Worm (Caenorhabditis elegans) whole organism, L2 larva: ENCODE data around the gene K09E4.4.

Source experiments
- C34F6.9 ChIP-seq: fragments of 150-350 bp; optimal IDR thresholded peaks from 2 replicates; lab custom pipeline; 2014; ENCODE audit warnings: missing biosample characterization, missing genetic modification characterization
- F13H6.1 ChIP-seq: sonication (generic microtip); optimal IDR thresholded peaks from 2 replicates; lab custom pipeline; 2016; ENCODE audit warnings: missing genetic modification characterization, missing compliant biosample characterization
- R02D3.7 ChIP-seq: fragments of 150-350 bp; optimal IDR thresholded peaks from 2 replicates; lab custom pipeline; 2014; ENCODE audit warnings: missing biosample characterization, missing genetic modification characterization
- Y55F3AM.14 ChIP-seq: fragments of 200-800 bp; sonication (Bioruptor generic); optimal IDR thresholded peaks from 2 replicates; lab custom pipeline; 2018; ENCODE audit warnings: mild to moderate bottlenecking, missing genetic modification characterization, missing compliant biosample characterization
- ZK546.5 ChIP-seq: sonication (generic microtip); optimal IDR thresholded peaks from 2 replicates; lab custom pipeline; 2017; ENCODE audit warnings: missing biosample characterization, missing genetic modification characterization
- aly-2 ChIP-seq: fragments of 150-350 bp; optimal IDR thresholded peaks from 2 replicates; lab custom pipeline; 2014; ENCODE audit warnings: missing biosample characterization, missing genetic modification characterization
- ama-1 ChIP-seq: fragments of 150-350 bp; optimal IDR thresholded peaks from 2 replicates; lab custom pipeline; 2018; ENCODE audit warnings: inconsistent platforms
- blmp-1 ChIP-seq: sonication (generic microtip); optimal IDR thresholded peaks from 2 replicates; lab custom pipeline; 2017; ENCODE audit warnings: missing genetic modification characterization, mild to moderate bottlenecking, missing compliant biosample characterization, antibody characterized with exemption, moderate library complexity; ENCODE audit not compliant: insufficient read depth
- ceh-82 ChIP-seq: fragments of 150-350 bp; optimal IDR thresholded peaks from 2 replicates; lab custom pipeline; 2014; ENCODE audit warnings: missing biosample characterization, missing genetic modification characterization
- crh-2 ChIP-seq: sonication (generic microtip); optimal IDR thresholded peaks from 2 replicates; lab custom pipeline; 2017; ENCODE audit warnings: missing biosample characterization, missing genetic modification characterization
- elt-1 ChIP-seq: fragments of 150-350 bp; optimal IDR thresholded peaks from 2 replicates; lab custom pipeline; 2014; ENCODE audit warnings: missing biosample characterization, missing genetic modification characterization
- elt-3 ChIP-seq: sonication (generic microtip); optimal IDR thresholded peaks from 2 replicates; lab custom pipeline; 2017; ENCODE audit warnings: missing biosample characterization, missing genetic modification characterization
- fos-1 ChIP-seq: fragments of 150-350 bp; optimal IDR thresholded peaks from 2 replicates; lab custom pipeline; 2014; ENCODE audit warnings: missing biosample characterization, missing genetic modification characterization
- gmeb-1 ChIP-seq: fragments of 150-350 bp; optimal IDR thresholded peaks from 2 replicates; lab custom pipeline; 2014; ENCODE audit warnings: missing biosample characterization, missing genetic modification characterization
- lin-11 ChIP-seq: fragments of 150-350 bp; sonication (generic microtip); optimal IDR thresholded peaks from 2 replicates; lab custom pipeline; 2014; ENCODE audit warnings: missing biosample characterization, missing genetic modification characterization, inconsistent platforms, mixed read lengths
- lin-13 ChIP-seq: fragments of 150-350 bp; optimal IDR thresholded peaks from 2 replicates; lab custom pipeline; 2014; ENCODE audit warnings: missing biosample characterization, missing genetic modification reagents, missing genetic modification characterization
- lin-39 ChIP-seq: fragments of 150-350 bp; optimal IDR thresholded peaks from 2 replicates; lab custom pipeline; 2014; ENCODE audit warnings: missing biosample characterization, missing genetic modification reagents, missing genetic modification characterization
- lsy-2 ChIP-seq, 2 experiments: fragments of 150-350 bp in 1 of 2; sonication (generic microtip) in 1 of 2; optimal IDR thresholded peaks; 2 replicates each; lab custom pipeline; 2014 to 2017; ENCODE audit warnings: missing biosample characterization in 2 of 2, missing genetic modification characterization in 2 of 2
- mab-5 ChIP-seq: fragments of 150-350 bp; optimal IDR thresholded peaks from 2 replicates; lab custom pipeline; 2014; ENCODE audit warnings: missing biosample characterization, missing genetic modification characterization
- mbf-1 ChIP-seq: sonication (generic microtip); optimal IDR thresholded peaks from 2 replicates; lab custom pipeline; 2017; ENCODE audit warnings: missing biosample characterization, missing genetic modification characterization
- mdl-1 ChIP-seq, 2 experiments: fragments of 150-350 bp in 1 of 2; sonication (generic microtip) in 1 of 2; optimal IDR thresholded peaks; 2 replicates each; lab custom pipeline; 2017; ENCODE audit warnings: missing biosample characterization in 2 of 2, missing genetic modification characterization in 2 of 2
- nhr-10 ChIP-seq: sonication (generic microtip); optimal IDR thresholded peaks from 2 replicates; lab custom pipeline; 2017; ENCODE audit warnings: missing biosample characterization, missing genetic modification characterization
- nhr-11 ChIP-seq: fragments of 150-350 bp; optimal IDR thresholded peaks from 2 replicates; lab custom pipeline; 2014; ENCODE audit warnings: missing biosample characterization, missing genetic modification characterization
- nhr-12 ChIP-seq: fragments of 150-350 bp; optimal IDR thresholded peaks from 2 replicates; lab custom pipeline; 2014; ENCODE audit warnings: missing biosample characterization, missing genetic modification characterization
- nhr-129 ChIP-seq: fragments of 150-350 bp; optimal IDR thresholded peaks from 2 replicates; lab custom pipeline; 2014; ENCODE audit warnings: missing biosample characterization, missing genetic modification characterization
- nhr-21 ChIP-seq: fragments of 150-350 bp; optimal IDR thresholded peaks from 2 replicates; lab custom pipeline; 2014; ENCODE audit warnings: missing biosample characterization, missing genetic modification characterization
- nhr-237 ChIP-seq: fragments of 150-350 bp; optimal IDR thresholded peaks from 2 replicates; lab custom pipeline; 2014; ENCODE audit warnings: missing biosample characterization, missing genetic modification characterization
- nhr-25 ChIP-seq: fragments of 150-350 bp; sonication (generic microtip); optimal IDR thresholded peaks from 3 replicates; lab custom pipeline; 2014; ENCODE audit warnings: missing biosample characterization, missing genetic modification characterization
- nhr-6 ChIP-seq: fragments of 150-350 bp; optimal IDR thresholded peaks from 2 replicates; lab custom pipeline; 2014; ENCODE audit warnings: missing biosample characterization, missing genetic modification characterization
- nhr-77 ChIP-seq: fragments of 150-350 bp; optimal IDR thresholded peaks from 2 replicates; lab custom pipeline; 2014; ENCODE audit warnings: missing biosample characterization, missing genetic modification characterization
- peb-1 ChIP-seq: fragments of 150-350 bp; optimal IDR thresholded peaks from 2 replicates; lab custom pipeline; 2014; ENCODE audit warnings: missing biosample characterization, missing genetic modification characterization
- sem-4 ChIP-seq: fragments of 150-350 bp; optimal IDR thresholded peaks from 2 replicates; lab custom pipeline; 2014; ENCODE audit warnings: missing biosample characterization, missing genetic modification reagents, missing genetic modification characterization
- snpc-4 ChIP-seq: fragments of 150-350 bp; optimal IDR thresholded peaks from 2 replicates; lab custom pipeline; 2014; ENCODE audit warnings: missing biosample characterization, missing genetic modification characterization
- unc-39 ChIP-seq: fragments of 150-350 bp; optimal IDR thresholded peaks from 2 replicates; lab custom pipeline; 2014; ENCODE audit warnings: missing biosample characterization, missing genetic modification characterization
- unc-62 ChIP-seq: fragments of 150-350 bp; optimal IDR thresholded peaks from 2 replicates; lab custom pipeline; 2014; ENCODE audit warnings: missing biosample characterization, missing genetic modification reagents, missing genetic modification characterization
- zag-1 ChIP-seq: fragments of 150-350 bp; optimal IDR thresholded peaks from 2 replicates; lab custom pipeline; 2014; ENCODE audit warnings: missing biosample characterization, missing genetic modification characterization
- ztf-1 ChIP-seq: fragments of 200-800 bp; sonication (Bioruptor generic); conservative IDR thresholded peaks from 2 replicates; pipeline ENCODE4 v1.3.6; 2022; ENCODE audit warnings: missing genetic modification characterization, missing compliant biosample characterization
- ztf-11 ChIP-seq: sonication (generic microtip); optimal IDR thresholded peaks from 2 replicates; lab custom pipeline; 2017; ENCODE audit warnings: missing biosample characterization, missing genetic modification characterization
- ztf-4 ChIP-seq: fragments of 150-350 bp; optimal IDR thresholded peaks from 2 replicates; lab custom pipeline; 2014; ENCODE audit warnings: missing biosample characterization, missing genetic modification characterization

K09E4.4 gene

DNA sequence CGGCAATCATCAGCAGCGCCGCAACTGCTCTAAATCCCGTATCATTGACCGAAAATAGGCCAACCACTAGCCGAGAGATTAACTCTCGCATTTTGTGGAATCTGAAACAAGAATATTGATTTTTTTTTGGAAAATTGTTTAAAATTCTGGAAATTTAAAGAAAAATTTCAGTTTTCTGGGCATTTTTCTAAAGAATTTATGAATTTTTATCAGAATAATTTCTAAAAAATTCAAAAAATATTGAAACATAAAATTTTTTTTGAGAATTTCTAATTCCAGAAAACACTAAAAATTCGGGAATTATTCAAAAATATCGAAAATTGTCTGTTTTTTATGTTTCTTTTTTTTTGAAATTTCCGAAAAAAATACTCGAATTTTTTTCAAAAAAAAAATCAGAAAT, 10.8 kb upstream of the K09E4.4 start, which contains the start of gene algn-3:
Gene algn-3 (minus strand): TSS at position 101 of the 400 bp plus-strand sequence.
- TF ChIP-seq lin-11 = no peak
- no peak for TF ChIP-seq lin-39 (tag; lab: Kevin White, UChicago)
- no peak for TF ChIP-seq sem-4 (tag; lab: Kevin White, UChicago)
- TF ChIP-seq nhr-77 (tag; lab: Kevin White, UChicago) = no peak
- no peak for TF ChIP-seq blmp-1 (tag; lab: Kevin White, UChicago)
- no peak for TF ChIP-seq snpc-4 (tag; lab: Kevin White, UChicago)
- no peak for TF ChIP-seq ceh-82 (tag; lab: Kevin White, UChicago)
- TF ChIP-seq nhr-21 (tag; lab: Kevin White, UChicago) = no peak
- TF ChIP-seq zag-1 (tag; lab: Kevin White, UChicago) = no peak
- no peak for TF ChIP-seq gmeb-1 (tag; lab: Kevin White, UChicago)
- TF ChIP-seq R02D3.7 = no peak
- no peak for TF ChIP-seq mab-5 (tag; lab: Kevin White, UChicago)
- no peak for TF ChIP-seq ztf-4 (tag; lab: Kevin White, UChicago)
- no peak for TF ChIP-seq elt-3 (tag; lab: Kevin White, UChicago)
- TF ChIP-seq nhr-6 (tag; lab: Kevin White, UChicago) = no peak
- no peak for TF ChIP-seq elt-1 (tag; lab: Kevin White, UChicago)
- no peak for TF ChIP-seq C34F6.9 (tag; lab: Kevin White, UChicago)

DNA sequence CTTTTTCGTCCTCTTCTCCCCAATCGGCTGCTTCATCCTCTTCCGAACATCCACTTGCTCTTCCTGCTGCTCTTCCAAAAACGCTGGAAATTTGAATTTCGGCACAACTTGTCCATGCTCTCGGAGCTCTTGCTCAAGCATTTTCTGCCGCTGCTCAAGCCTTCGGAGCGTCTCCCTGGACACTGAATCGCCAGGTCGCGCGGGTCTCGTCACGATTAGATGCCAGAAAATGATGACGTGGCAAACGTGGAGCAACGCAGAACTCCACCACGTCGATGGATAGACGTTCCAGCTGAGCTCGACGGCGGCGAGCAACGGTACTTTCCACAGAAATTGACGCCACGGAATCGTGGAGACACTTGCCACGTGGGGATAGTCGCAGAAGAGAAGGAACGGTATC, 7.2 kb upstream of the K09E4.4 start:
- TF ChIP-seq lsy-2 (tag; optimal IDR thresholded peaks at IDR 0.05; lab: Kevin White, UChicago) (no peak), elt-1 (tag; lab: Kevin White, UChicago) (no peak), ZK546.5 (tag; lab: Kevin White, UChicago) (no peak), unc-62 (GFP tag; lab: Kevin White, UChicago) (no peak), nhr-10 (tag; lab: Kevin White, UChicago) (no peak), unc-39 (tag; lab: Kevin White, UChicago) (no peak), zag-1 (tag; lab: Kevin White, UChicago) (no peak), lin-13 (no peak), R02D3.7 (no peak), ztf-11 (tag; lab: Kevin White, UChicago) (no peak), snpc-4 (tag; lab: Kevin White, UChicago) (no peak), ama-1 (lab: Kevin White, UChicago) (no peak), ztf-1 (GFP tag; lab: Robert Waterston, UW) (no peak), C34F6.9 (tag; lab: Kevin White, UChicago) (no peak), aly-2 (no peak), nhr-12 (no peak), nhr-11 (no peak), fos-1 (no peak)

DNA sequence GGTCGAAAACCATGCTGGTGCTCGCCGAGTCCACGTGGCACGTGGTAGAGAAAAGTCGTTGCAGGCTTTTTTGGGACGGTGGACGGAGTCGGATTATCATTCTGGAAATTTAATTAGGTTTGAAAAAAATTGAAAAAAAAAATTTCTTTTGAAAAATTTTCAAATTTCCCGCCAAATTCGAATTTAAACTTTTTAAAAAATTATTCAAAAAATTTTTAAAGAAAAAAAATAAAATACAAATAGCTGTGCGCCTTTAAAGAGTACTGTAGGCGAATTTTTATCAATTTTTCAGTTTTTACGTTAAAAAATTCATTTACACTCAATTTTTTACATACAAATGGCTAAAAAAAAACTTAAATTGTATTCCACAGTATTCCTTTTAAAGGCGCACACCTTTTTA, 4.9 kb upstream of the K09E4.4 start, which contains the start of gene K09E4.3:
Gene K09E4.3 (minus strand): TSS at position 101 of the 400 bp plus-strand sequence.
- TF ChIP-seq peb-1 (tag; lab: Kevin White, UChicago) = no peak
- TF ChIP-seq nhr-11 = no peak
- no peak for TF ChIP-seq snpc-4 (tag; lab: Kevin White, UChicago)
- TF ChIP-seq mbf-1 = no peak
- no peak for TF ChIP-seq unc-62 (GFP tag; lab: Kevin White, UChicago)
- TF ChIP-seq F13H6.1 (tag; lab: Kevin White, UChicago) = no peak
- TF ChIP-seq nhr-25 = no peak
- TF ChIP-seq blmp-1 (tag; lab: Kevin White, UChicago) = no peak
- no peak for TF ChIP-seq crh-2 (tag; lab: Kevin White, UChicago)
- TF ChIP-seq nhr-237 (tag; lab: Kevin White, UChicago) = no peak
- TF ChIP-seq nhr-21 (tag; lab: Kevin White, UChicago) = no peak
- no peak for TF ChIP-seq ama-1 (lab: Kevin White, UChicago)
- TF ChIP-seq nhr-129 = no peak
- TF ChIP-seq mab-5 (tag; lab: Kevin White, UChicago) = no peak
- TF ChIP-seq ZK546.5 (tag; lab: Kevin White, UChicago) = no peak
- TF ChIP-seq elt-1 (tag; lab: Kevin White, UChicago) = no peak

DNA sequence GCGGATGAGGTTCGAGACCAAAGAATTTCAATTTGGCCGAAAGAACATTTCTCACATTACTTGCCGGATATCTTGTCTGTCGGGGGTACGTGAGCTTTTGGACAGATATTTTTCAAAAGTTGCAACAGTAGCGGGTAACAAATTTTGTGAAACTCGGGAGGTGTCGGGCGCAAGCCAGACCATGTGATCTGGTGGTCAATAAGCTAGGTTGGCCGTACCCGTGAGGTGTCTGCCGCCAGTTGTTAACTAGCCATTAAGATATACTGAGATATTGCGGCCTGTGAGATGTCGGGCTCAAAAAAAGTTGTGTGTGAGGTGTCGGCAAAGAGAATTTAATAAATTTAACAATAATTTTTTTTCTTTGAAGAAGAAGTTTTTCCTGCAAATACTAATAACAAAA, 3.6 kb downstream of the K09E4.4 start:
- TF ChIP-seq Y55F3AM.14 (no peak), snpc-4 (tag; lab: Kevin White, UChicago) (peak; percentile 4), mdl-1 (tag; optimal IDR thresholded peaks at IDR 0.05; lab: Kevin White, UChicago) (no peak)
- TF ChIP-seq, all 48 proteins: peak for 1
